Worm (Caenorhabditis elegans) whole organism, L3 larva: ENCODE results near the gene nhr-115.

Source experiments
- R02D3.7 ChIP-seq: fragments of 150-350 bp; optimal IDR thresholded peaks from 2 replicates; lab custom pipeline; 2014; ENCODE audit warnings: missing biosample characterization, missing genetic modification characterization
- ceh-16 ChIP-seq: sonication (generic microtip); optimal IDR thresholded peaks from 2 replicates; lab custom pipeline; 2017; ENCODE audit warnings: missing biosample characterization, missing genetic modification characterization
- lin-15B ChIP-seq: fragments of 150-350 bp; optimal IDR thresholded peaks from 2 replicates; lab custom pipeline; 2014; ENCODE audit warnings: missing biosample characterization, missing genetic modification characterization
- nhr-237 ChIP-seq: fragments of 150-350 bp; optimal IDR thresholded peaks from 2 replicates; lab custom pipeline; 2014; ENCODE audit warnings: missing biosample characterization, missing genetic modification characterization
- nhr-28 ChIP-seq: fragments of 150-350 bp; optimal IDR thresholded peaks from 2 replicates; lab custom pipeline; 2014; ENCODE audit warnings: missing biosample characterization, missing genetic modification characterization
- snpc-4 ChIP-seq: fragments of 150-350 bp; optimal IDR thresholded peaks from 2 replicates; lab custom pipeline; 2014; ENCODE audit warnings: missing biosample characterization, missing genetic modification characterization
- tbx-2 ChIP-seq: sonication (generic microtip); optimal IDR thresholded peaks from 2 replicates; lab custom pipeline; 2016; ENCODE audit warnings: mild to moderate bottlenecking, missing genetic modification characterization, missing compliant biosample characterization
- unc-62 ChIP-seq: fragments of 150-350 bp; sonication (generic microtip); optimal IDR thresholded peaks from 4 replicates; lab custom pipeline; 2014; ENCODE audit warnings: missing biosample characterization, missing genetic modification reagents, missing genetic modification characterization
- zag-1 ChIP-seq: fragments of 150-350 bp; optimal IDR thresholded peaks from 2 replicates; lab custom pipeline; 2014; ENCODE audit warnings: missing biosample characterization, missing genetic modification characterization
- ztf-11 ChIP-seq: fragments of 150-350 bp; optimal IDR thresholded peaks from 2 replicates; lab custom pipeline; 2014; ENCODE audit warnings: missing biosample characterization, missing genetic modification characterization

DNA sequence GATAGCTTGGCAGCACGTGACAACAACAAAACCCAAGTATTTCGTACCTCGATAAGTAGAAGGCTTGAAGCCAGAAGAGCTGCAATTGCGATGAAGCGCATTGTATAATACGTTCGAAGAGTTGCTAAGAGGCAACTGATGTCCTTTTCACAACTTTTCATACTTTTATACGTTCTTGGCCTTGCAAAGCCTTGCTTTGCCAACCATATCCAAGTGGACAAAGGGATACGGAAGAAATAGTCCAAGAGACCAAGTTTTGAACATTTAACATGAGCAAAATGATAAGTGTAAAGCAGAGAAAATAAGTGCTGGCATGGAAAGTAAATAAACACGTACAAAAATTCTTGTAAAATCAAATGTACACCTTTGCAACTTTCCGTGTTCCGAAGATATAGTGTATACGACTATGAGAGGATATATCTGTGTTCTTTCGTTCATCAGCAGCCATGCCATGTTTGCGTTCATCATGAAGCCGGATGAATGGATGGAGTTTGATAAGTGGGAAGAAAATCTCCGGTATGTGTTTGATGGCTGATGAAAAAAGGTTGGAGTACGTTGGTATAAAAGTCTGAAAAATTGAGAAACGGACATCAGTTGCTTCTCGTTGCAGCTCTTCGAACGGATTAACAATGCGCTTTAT, 18.0 kb upstream of the nhr-115 start, which contains the start of the genes Y5H2A.4 and abu-4:
- TF ChIP-seq nhr-237 (tag; lab: Kevin White, UChicago) (no peak), ztf-11 (no peak), unc-62 (GFP tag; lab: Kevin White, UChicago) (no peak), ceh-16 (tag; lab: Kevin White, UChicago) (no peak), snpc-4 (tag; lab: Kevin White, UChicago) (no peak), zag-1 (tag; lab: Kevin White, UChicago) (no peak), lin-15B (tag; lab: Kevin White, UChicago) (no peak), nhr-28 (no peak), R02D3.7 (no peak), tbx-2 (no peak)
